Worm (Caenorhabditis elegans) whole organism, L4 larva: ENCODE data around the gene ZK287.4.

Experiments used
- D1046.2 ChIP-seq: fragments of 200-800 bp; sonication (Bioruptor generic); IDR thresholded peaks from 2 replicates; pipeline ENCODE4 v1.3.6; 2022; ENCODE audit warnings: missing genetic modification characterization, missing compliant biosample characterization
- F44E2.7 ChIP-seq: fragments of 200-800 bp; sonication (Bioruptor generic); IDR thresholded peaks from 2 replicates; pipeline ENCODE4 v2.1.2; 2022; ENCODE audit warnings: missing genetic modification characterization, missing compliant biosample characterization
- T20F7.1 ChIP-seq: fragments of 200-800 bp; sonication (Bioruptor generic); optimal IDR thresholded peaks from 2 replicates; lab custom pipeline; 2018; ENCODE audit warnings: mild to moderate bottlenecking, missing genetic modification characterization, missing compliant biosample characterization
- T26A8.4 ChIP-seq: fragments of 200-800 bp; sonication (Bioruptor generic); IDR thresholded peaks from 2 replicates; pipeline ENCODE4 v1.3.6; 2022; ENCODE audit warnings: missing genetic modification characterization, missing compliant biosample characterization
- Y48G9A.11 ChIP-seq: fragments of 200-800 bp; sonication (Bioruptor generic); IDR thresholded peaks from 2 replicates; pipeline ENCODE4 v1.3.6; 2022; ENCODE audit warnings: missing genetic modification reagents, missing genetic modification characterization, missing compliant biosample characterization
- Y75B8A.6 ChIP-seq: fragments of 200-800 bp; sonication (Bioruptor generic); IDR thresholded peaks from 2 replicates; pipeline ENCODE4 v1.3.6; 2022; ENCODE audit warnings: missing genetic modification reagents, missing genetic modification characterization, missing compliant biosample characterization
- ama-1 ChIP-seq: fragments of 150-350 bp; optimal IDR thresholded peaks from 2 replicates; lab custom pipeline; 2014; ENCODE audit warnings: inconsistent platforms, mixed read lengths
- ceh-82 ChIP-seq: sonication (generic microtip); optimal IDR thresholded peaks from 2 replicates; lab custom pipeline; 2017; ENCODE audit warnings: missing biosample characterization, missing genetic modification characterization
- ctbp-1 ChIP-seq: fragments of 200-800 bp; sonication (Bioruptor generic); IDR thresholded peaks from 2 replicates; pipeline ENCODE4 v1.3.6; 2022; ENCODE audit warnings: missing genetic modification reagents, missing genetic modification characterization, missing compliant biosample characterization
- daf-16 ChIP-seq, 3 experiments: sonication (generic microtip); optimal IDR thresholded peaks; 2 replicates each; lab custom pipeline; 2016 to 2017; ENCODE audit warnings: missing genetic modification characterization in 3 of 3, missing genetic modification reagents in 3 of 3, mild to moderate bottlenecking in 2 of 3, missing compliant biosample characterization in 2 of 3, missing biosample characterization in 1 of 3, moderate library complexity in 1 of 3
- dmd-6 ChIP-seq: fragments of 200-800 bp; sonication (Bioruptor generic); IDR thresholded peaks from 2 replicates; pipeline ENCODE4 v1.3.6; 2022; ENCODE audit warnings: missing genetic modification reagents, missing genetic modification characterization, missing compliant biosample characterization
- egl-43 ChIP-seq: fragments of 200-800 bp; sonication (Bioruptor generic); IDR thresholded peaks from 2 replicates; pipeline ENCODE4 v1.3.6; 2022; ENCODE audit warnings: missing genetic modification reagents, missing genetic modification characterization, missing compliant biosample characterization
- hlh-11 ChIP-seq: fragments of 200-800 bp; sonication (Bioruptor generic); optimal IDR thresholded peaks from 2 replicates; lab custom pipeline; 2018; ENCODE audit warnings: mild to moderate bottlenecking, missing genetic modification characterization, missing compliant biosample characterization
- hmg-1.1 ChIP-seq: fragments of 200-800 bp; sonication (Bioruptor generic); IDR thresholded peaks from 2 replicates; pipeline ENCODE4 v1.3.6; 2022; ENCODE audit warnings: missing genetic modification reagents, missing genetic modification characterization, missing compliant biosample characterization
- lim-7 ChIP-seq: fragments of 200-800 bp; sonication (Bioruptor generic); IDR thresholded peaks from 2 replicates; pipeline ENCODE4 v1.3.6; 2022; ENCODE audit warnings: missing genetic modification characterization, missing compliant biosample characterization
- lin-38 ChIP-seq: fragments of 200-800 bp; sonication (Bioruptor generic); IDR thresholded peaks from 2 replicates; pipeline ENCODE4 v1.3.6; 2022; ENCODE audit warnings: missing genetic modification reagents, missing genetic modification characterization, missing compliant biosample characterization
- madf-5 ChIP-seq, 2 experiments: fragments of 200-800 bp; sonication (Bioruptor generic); IDR thresholded peaks; 2 replicates each; pipeline ENCODE4 v1.3.6; 2022; ENCODE audit warnings: missing compliant biosample characterization in 2 of 2, missing genetic modification characterization in 2 of 2
- madf-9 ChIP-seq: fragments of 200-800 bp; sonication (Bioruptor generic); conservative IDR thresholded peaks from 2 replicates; pipeline ENCODE4 v1.3.6; 2022; ENCODE audit warnings: missing genetic modification reagents, missing genetic modification characterization, missing compliant biosample characterization
- mdt-29 ChIP-seq: fragments of 200-800 bp; sonication (Bioruptor generic); IDR thresholded peaks from 2 replicates; pipeline ENCODE4 v1.3.6; 2022; ENCODE audit warnings: missing genetic modification reagents, missing genetic modification characterization, missing compliant biosample characterization
- nhr-237 ChIP-seq: sonication (generic microtip); optimal IDR thresholded peaks from 2 replicates; lab custom pipeline; 2017; ENCODE audit warnings: missing biosample characterization, missing genetic modification characterization
- sdz-12 ChIP-seq: fragments of 200-800 bp; sonication (Bioruptor generic); optimal IDR thresholded peaks from 2 replicates; lab custom pipeline; 2018; ENCODE audit warnings: mild to moderate bottlenecking, missing genetic modification characterization, missing compliant biosample characterization
- set-16 ChIP-seq: fragments of 200-800 bp; sonication (Bioruptor generic); IDR thresholded peaks from 2 replicates; pipeline ENCODE4 v1.3.6; 2022; ENCODE audit warnings: missing genetic modification reagents, missing genetic modification characterization, missing compliant biosample characterization
- snpc-1.2 ChIP-seq: fragments of 200-800 bp; sonication (Bioruptor generic); IDR thresholded peaks from 2 replicates; pipeline ENCODE4 v1.3.6; 2022; ENCODE audit warnings: missing genetic modification reagents, missing genetic modification characterization, missing compliant biosample characterization
- spr-3 ChIP-seq: fragments of 200-800 bp; sonication (Bioruptor generic); optimal IDR thresholded peaks from 2 replicates; lab custom pipeline; 2018; ENCODE audit warnings: mild to moderate bottlenecking, missing genetic modification characterization, missing compliant biosample characterization
- unc-62 ChIP-seq, 3 experiments: fragments of 150-350 bp in 1 of 3; sonication (generic microtip); optimal IDR thresholded peaks in 2 of 3; peaks in 1 of 3; 1 replicate in 1 of 3; 2 replicates in 2 of 3; lab custom pipeline; 2014 to 2017; ENCODE audit warnings: missing biosample characterization in 3 of 3, missing genetic modification characterization in 3 of 3, missing genetic modification reagents in 3 of 3, missing genotype in 1 of 3
- vab-7 ChIP-seq: fragments of 200-800 bp; sonication (Bioruptor generic); IDR thresholded peaks from 2 replicates; pipeline ENCODE4 v1.3.6; 2022; ENCODE audit warnings: missing genetic modification reagents, missing genetic modification characterization, missing compliant biosample characterization
- zag-1 ChIP-seq: fragments of 150-350 bp; optimal IDR thresholded peaks from 2 replicates; lab custom pipeline; 2014; ENCODE audit warnings: missing biosample characterization, missing genetic modification characterization
- zfp-2 ChIP-seq: sonication (generic microtip); optimal IDR thresholded peaks from 2 replicates; lab custom pipeline; 2016; ENCODE audit warnings: mild to moderate bottlenecking, missing genetic modification characterization, missing compliant biosample characterization

ZK287.4 gene

ce11 chrV:9630944-9631343, 54.5 kb downstream of the ZK287.4 start, which contains the start of gene T06E4.5:
T06E4.5 (plus strand) TSS chrV:9631244.
- TF ChIP-seq nhr-237 (tag; lab: Kevin White, UChicago): no peak
- no peak for TF ChIP-seq T26A8.4 (GFP tag; lab: Robert Waterston, UW)
- no peak for TF ChIP-seq vab-7
- no peak for TF ChIP-seq zfp-2
- TF ChIP-seq madf-5 (GFP tag; IDR thresholded peaks at IDR 0.05; lab: Robert Waterston, UW): no peak
- TF ChIP-seq madf-9 (GFP tag; lab: Robert Waterston, UW): no peak
- TF ChIP-seq D1046.2 (GFP tag; lab: Robert Waterston, UW): no peak
- no peak for TF ChIP-seq ceh-82 (tag; lab: Kevin White, UChicago)
- no peak for TF ChIP-seq sdz-12 (GFP tag; lab: Kevin White, UChicago)
- no peak for TF ChIP-seq hmg-1.1 (GFP tag; lab: Robert Waterston, UW)
- TF ChIP-seq T20F7.1 (GFP tag; lab: Kevin White, UChicago): no peak
- no peak for TF ChIP-seq dmd-6 (GFP tag; lab: Robert Waterston, UW)
- TF ChIP-seq ama-1 (lab: Kevin White, UChicago): no peak
- TF ChIP-seq unc-62 (GFP tag; optimal IDR thresholded peaks at IDR 0.05 in 1 of 2; lab: Kevin White, UChicago): no peak
- TF ChIP-seq unc-62 (tag; optimal IDR thresholded peaks at IDR 0.05; lab: Kevin White, UChicago): no peak
- no peak for TF ChIP-seq snpc-1.2 (GFP tag; lab: Robert Waterston, UW)
- no peak for TF ChIP-seq zag-1 (tag; lab: Kevin White, UChicago)
- TF ChIP-seq Y75B8A.6 (GFP tag; lab: Robert Waterston, UW): no peak
- no peak for TF ChIP-seq mdt-29 (GFP tag; lab: Robert Waterston, UW)
- no peak for TF ChIP-seq spr-3 (GFP tag; lab: Kevin White, UChicago)
- TF ChIP-seq, all 104 proteins: peak for 0

DNA sequence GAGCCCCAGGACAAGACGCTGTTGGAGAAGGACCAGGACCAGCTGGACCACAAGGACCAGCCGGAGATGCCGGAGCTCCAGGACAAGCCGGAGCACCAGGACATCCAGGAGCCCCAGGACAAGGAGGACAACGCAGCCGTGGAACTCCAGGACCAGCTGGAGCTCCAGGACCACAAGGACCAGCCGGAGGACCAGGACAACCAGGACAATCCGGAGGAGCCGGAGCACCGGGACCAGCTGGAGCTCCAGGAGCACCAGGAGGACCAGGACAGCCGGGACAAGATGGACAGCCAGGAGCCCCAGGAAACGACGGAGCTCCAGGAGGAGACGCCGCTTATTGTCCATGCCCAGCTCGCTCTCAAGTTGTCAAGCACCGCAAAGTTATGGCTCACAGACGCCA, 54.9 kb downstream of the ZK287.4 start:
- TF ChIP-seq set-16 (GFP tag; lab: Robert Waterston, UW) (peak; percentile 98), F44E2.7 (GFP tag; lab: Robert Waterston, UW) (0 out of 2 replicates have a peak, but pooled peaks have one; percentile 47), Y48G9A.11 (GFP tag; lab: Robert Waterston, UW) (0 out of 2 replicates have a peak, but pooled peaks have one; percentile 46), daf-16 (GFP tag; optimal IDR thresholded peaks at IDR 0.05; lab: Kevin White, UChicago) (no peak), daf-16 (tag; optimal IDR thresholded peaks at IDR 0.05; lab: Kevin White, UChicago) (no peak), hlh-11 (tag; lab: Kevin White, UChicago) (no peak), egl-43 (GFP tag; lab: Robert Waterston, UW) (0 out of 2 replicates have a peak, but pooled peaks have one; percentile 46), lin-38 (0 out of 2 replicates have a peak, but pooled peaks have one; percentile 23), lim-7 (GFP tag; lab: Robert Waterston, UW) (0 out of 2 replicates have a peak, but pooled peaks have one; percentile 28), snpc-1.2 (GFP tag; lab: Robert Waterston, UW) (no peak), madf-5 (GFP tag; IDR thresholded peaks at IDR 0.05; lab: Robert Waterston, UW) (peak in 1 of 2 experiments; percentile 29; a peak in 1 of 4 replicates), ctbp-1 (0 out of 2 replicates have a peak, but pooled peaks have one; percentile 14)
